Worm (Caenorhabditis elegans) whole organism, L4 larva: ENCODE data around the gene C49C8.3.

Source experiments
- F37D6.2 ChIP-seq: sonication (generic microtip); optimal IDR thresholded peaks from 2 replicates; lab custom pipeline; 2016; ENCODE audit warnings: mild to moderate bottlenecking, missing genetic modification characterization, missing compliant biosample characterization
- F44E2.7 ChIP-seq: fragments of 200-800 bp; sonication (Bioruptor generic); IDR thresholded peaks from 2 replicates; pipeline ENCODE4 v2.1.2; 2022; ENCODE audit warnings: missing genetic modification characterization, missing compliant biosample characterization
- F49E8.2 ChIP-seq: sonication (generic microtip); optimal IDR thresholded peaks from 2 replicates; lab custom pipeline; 2016; ENCODE audit warnings: missing compliant biosample characterization, mild to moderate bottlenecking, missing genetic modification characterization, borderline replicate concordance
- R02D3.7 ChIP-seq: fragments of 150-350 bp; sonication (generic microtip); optimal IDR thresholded peaks from 3 replicates; lab custom pipeline; 2014; ENCODE audit warnings: missing biosample characterization, missing genetic modification characterization
- Y5F2A.4 ChIP-seq: fragments of 200-800 bp; sonication (Bioruptor generic); optimal IDR thresholded peaks from 2 replicates; lab custom pipeline; 2018; ENCODE audit warnings: mild to moderate bottlenecking, missing genetic modification characterization, missing compliant biosample characterization
- Y75B8A.6 ChIP-seq: fragments of 200-800 bp; sonication (Bioruptor generic); IDR thresholded peaks from 2 replicates; pipeline ENCODE4 v1.3.6; 2022; ENCODE audit warnings: missing genetic modification reagents, missing genetic modification characterization, missing compliant biosample characterization
- aha-1 ChIP-seq: fragments of 150-350 bp; peaks from one replicate; lab custom pipeline; 2014; ENCODE audit warnings: missing biosample characterization, missing genetic modification characterization
- aly-2 ChIP-seq: sonication (generic microtip); optimal IDR thresholded peaks from 2 replicates; lab custom pipeline; 2018; ENCODE audit warnings: missing biosample characterization, missing genetic modification characterization
- arid-1 ChIP-seq: fragments of 200-800 bp; sonication (Bioruptor generic); conservative IDR thresholded peaks from 2 replicates; pipeline ENCODE4 v1.3.6; 2022; ENCODE audit warnings: missing genetic modification reagents, missing genetic modification characterization, missing compliant biosample characterization
- ces-1 ChIP-seq: fragments of 150-350 bp; sonication (generic microtip); optimal IDR thresholded peaks from 4 replicates; lab custom pipeline; 2014; ENCODE audit warnings: missing biosample characterization, missing genetic modification reagents, missing genetic modification characterization
- ctbp-1 ChIP-seq: fragments of 200-800 bp; sonication (Bioruptor generic); IDR thresholded peaks from 2 replicates; pipeline ENCODE4 v1.3.6; 2022; ENCODE audit warnings: missing genetic modification reagents, missing genetic modification characterization, missing compliant biosample characterization
- daf-16 ChIP-seq, 3 experiments: sonication (generic microtip); optimal IDR thresholded peaks; 2 replicates each; lab custom pipeline; 2016 to 2017; ENCODE audit warnings: missing genetic modification characterization in 3 of 3, missing genetic modification reagents in 3 of 3, mild to moderate bottlenecking in 2 of 3, missing compliant biosample characterization in 2 of 3, missing biosample characterization in 1 of 3, moderate library complexity in 1 of 3
- daf-8 ChIP-seq: fragments of 200-800 bp; sonication (Bioruptor generic); IDR thresholded peaks from 2 replicates; pipeline ENCODE4 v1.3.6; 2022; ENCODE audit warnings: missing genetic modification characterization, missing compliant biosample characterization
- dpl-1 ChIP-seq: fragments of 150-350 bp; optimal IDR thresholded peaks from 2 replicates; lab custom pipeline; 2014; ENCODE audit warnings: missing biosample characterization, missing genetic modification reagents, missing genetic modification characterization
- fos-1 ChIP-seq: fragments of 150-350 bp; optimal IDR thresholded peaks from 2 replicates; lab custom pipeline; 2014; ENCODE audit warnings: missing biosample characterization, missing genetic modification characterization
- hlh-11 ChIP-seq: fragments of 200-800 bp; sonication (Bioruptor generic); optimal IDR thresholded peaks from 2 replicates; lab custom pipeline; 2018; ENCODE audit warnings: mild to moderate bottlenecking, missing genetic modification characterization, missing compliant biosample characterization
- hlh-30 ChIP-seq: sonication (generic microtip); optimal IDR thresholded peaks from 2 replicates; lab custom pipeline; 2017; ENCODE audit warnings: antibody characterized with exemption, mild to moderate bottlenecking, missing genetic modification characterization, missing compliant biosample characterization; ENCODE audit not compliant: insufficient read depth
- lin-1 ChIP-seq: fragments of 200-800 bp; sonication (Bioruptor generic); IDR thresholded peaks from 2 replicates; pipeline ENCODE4 v1.3.6; 2022; ENCODE audit warnings: missing genetic modification reagents, missing genetic modification characterization, missing compliant biosample characterization
- lin-15B ChIP-seq: fragments of 150-350 bp; sonication (generic microtip); optimal IDR thresholded peaks from 3 replicates; lab custom pipeline; 2014; ENCODE audit warnings: missing biosample characterization, missing genetic modification characterization
- lin-39 ChIP-seq: fragments of 150-350 bp; optimal IDR thresholded peaks from 2 replicates; lab custom pipeline; 2014; ENCODE audit warnings: missing biosample characterization, missing genetic modification reagents, missing genetic modification characterization
- lsy-2 ChIP-seq, 2 experiments: fragments of 150-350 bp in 1 of 2; sonication (generic microtip) in 1 of 2; optimal IDR thresholded peaks; 2 replicates each; lab custom pipeline; 2014 to 2017; ENCODE audit warnings: missing biosample characterization in 2 of 2, missing genetic modification characterization in 2 of 2
- madf-5 ChIP-seq, 2 experiments: fragments of 200-800 bp; sonication (Bioruptor generic); IDR thresholded peaks; 2 replicates each; pipeline ENCODE4 v1.3.6; 2022; ENCODE audit warnings: missing compliant biosample characterization in 2 of 2, missing genetic modification characterization in 2 of 2
- mdl-1 ChIP-seq, 2 experiments: fragments of 150-350 bp in 1 of 2; sonication (generic microtip) in 1 of 2; optimal IDR thresholded peaks; 2 replicates each; lab custom pipeline; 2014 to 2017; ENCODE audit warnings: missing biosample characterization in 2 of 2, missing genetic modification characterization in 2 of 2
- mdt-29 ChIP-seq: fragments of 200-800 bp; sonication (Bioruptor generic); IDR thresholded peaks from 2 replicates; pipeline ENCODE4 v1.3.6; 2022; ENCODE audit warnings: missing genetic modification reagents, missing genetic modification characterization, missing compliant biosample characterization
- mxl-3 ChIP-seq: fragments of 200-800 bp; sonication (Bioruptor generic); optimal IDR thresholded peaks from 2 replicates; lab custom pipeline; 2018; ENCODE audit warnings: mild to moderate bottlenecking, missing genetic modification characterization, missing compliant biosample characterization
- nhr-102 ChIP-seq: sonication (generic microtip); optimal IDR thresholded peaks from 2 replicates; lab custom pipeline; 2016; ENCODE audit warnings: mild to moderate bottlenecking, missing genetic modification characterization, moderate library complexity, missing compliant biosample characterization
- nhr-11 ChIP-seq: fragments of 150-350 bp; optimal IDR thresholded peaks from 2 replicates; lab custom pipeline; 2014; ENCODE audit warnings: missing biosample characterization, missing genetic modification characterization
- nhr-42 ChIP-seq: fragments of 200-800 bp; sonication (Bioruptor generic); IDR thresholded peaks from 2 replicates; pipeline ENCODE4 v1.3.6; 2022; ENCODE audit warnings: missing genetic modification characterization, missing compliant biosample characterization
- nhr-6 ChIP-seq: fragments of 150-350 bp; optimal IDR thresholded peaks from 2 replicates; lab custom pipeline; 2014; ENCODE audit warnings: missing biosample characterization, missing genetic modification characterization
- sdz-12 ChIP-seq: fragments of 200-800 bp; sonication (Bioruptor generic); optimal IDR thresholded peaks from 2 replicates; lab custom pipeline; 2018; ENCODE audit warnings: mild to moderate bottlenecking, missing genetic modification characterization, missing compliant biosample characterization
- set-16 ChIP-seq: fragments of 200-800 bp; sonication (Bioruptor generic); IDR thresholded peaks from 2 replicates; pipeline ENCODE4 v1.3.6; 2022; ENCODE audit warnings: missing genetic modification reagents, missing genetic modification characterization, missing compliant biosample characterization
- snpc-4 ChIP-seq: fragments of 150-350 bp; optimal IDR thresholded peaks from 2 replicates; lab custom pipeline; 2014; ENCODE audit warnings: missing biosample characterization, missing genetic modification characterization
- spr-1 ChIP-seq: sonication (generic microtip); optimal IDR thresholded peaks from 2 replicates; lab custom pipeline; 2016; ENCODE audit warnings: mild to moderate bottlenecking, missing genetic modification characterization, missing compliant biosample characterization
- spr-3 ChIP-seq: fragments of 200-800 bp; sonication (Bioruptor generic); optimal IDR thresholded peaks from 2 replicates; lab custom pipeline; 2018; ENCODE audit warnings: mild to moderate bottlenecking, missing genetic modification characterization, missing compliant biosample characterization
- tag-97 ChIP-seq: fragments of 200-800 bp; sonication (Bioruptor generic); IDR thresholded peaks from 2 replicates; pipeline ENCODE4 v1.3.6; 2022; ENCODE audit warnings: missing genetic modification characterization, missing compliant biosample characterization
- unc-62 ChIP-seq, 3 experiments: fragments of 150-350 bp in 1 of 3; sonication (generic microtip); optimal IDR thresholded peaks in 2 of 3; peaks in 1 of 3; 1 replicate in 1 of 3; 2 replicates in 2 of 3; lab custom pipeline; 2014 to 2017; ENCODE audit warnings: missing biosample characterization in 3 of 3, missing genetic modification characterization in 3 of 3, missing genetic modification reagents in 3 of 3, missing genotype in 1 of 3
- zfp-2 ChIP-seq: sonication (generic microtip); optimal IDR thresholded peaks from 2 replicates; lab custom pipeline; 2016; ENCODE audit warnings: mild to moderate bottlenecking, missing genetic modification characterization, missing compliant biosample characterization
- zfp-3 ChIP-seq: fragments of 200-800 bp; sonication (Bioruptor generic); conservative IDR thresholded peaks from 2 replicates; pipeline ENCODE4 v1.3.6; 2022; ENCODE audit warnings: missing genetic modification reagents, missing genetic modification characterization, missing compliant biosample characterization
- zip-11 ChIP-seq: fragments of 200-800 bp; sonication (Bioruptor generic); IDR thresholded peaks from 2 replicates; pipeline ENCODE4 v1.3.6; 2022; ENCODE audit warnings: missing genetic modification characterization, missing compliant biosample characterization
- ztf-11 ChIP-seq: fragments of 150-350 bp; optimal IDR thresholded peaks from 2 replicates; lab custom pipeline; 2014; ENCODE audit warnings: missing biosample characterization, missing genetic modification characterization

The C49C8.3 gene

ce11 chrIV:8629609-8630052 lies 14.9 kb upstream of the C49C8.3 start (continued):
- TF ChIP-seq aha-1 (peak; percentile 95), lin-39 (tag; lab: Kevin White, UChicago) (no peak)

ce11 chrIV:8630243-8630642 lies 14.3 kb upstream of the C49C8.3 start:
- TF ChIP-seq unc-62 (GFP tag; optimal IDR thresholded peaks at IDR 0.05 in 1 of 2; lab: Kevin White, UChicago) = no peak
- TF ChIP-seq unc-62 (tag; optimal IDR thresholded peaks at IDR 0.05; lab: Kevin White, UChicago) = no peak
- TF ChIP-seq sdz-12 (GFP tag; lab: Kevin White, UChicago) = no peak
- peak; percentile 29 for TF ChIP-seq hlh-30 (tag; lab: Kevin White, UChicago)

ce11 chrIV:8631033-8631432 lies 13.5 kb upstream of the C49C8.3 start, which contains the start of gene dgk-4:
Gene dgk-4, plus strand, starts transcription at chrIV:8631333.
- TF ChIP-seq mdl-1 (tag; optimal IDR thresholded peaks at IDR 0.05; lab: Kevin White, UChicago) (no peak), zfp-2 (tag; lab: Kevin White, UChicago) (no peak), lsy-2 (tag; optimal IDR thresholded peaks at IDR 0.05; lab: Kevin White, UChicago) (no peak), nhr-42 (no peak), daf-8 (GFP tag; lab: Robert Waterston, UW) (no peak), mdt-29 (GFP tag; lab: Robert Waterston, UW) (no peak), nhr-102 (no peak), R02D3.7 (tag; lab: Kevin White, UChicago) (no peak), zfp-3 (GFP tag; lab: Robert Waterston, UW) (no peak), snpc-4 (tag; lab: Kevin White, UChicago) (no peak)

ce11 chrIV:8638761-8639160 lies 5.8 kb upstream of the C49C8.3 start, which contains the start of gene F42A9.9:
Gene F42A9.9, minus strand, starts transcription at chrIV:8638861.
- TF ChIP-seq ztf-11 (no peak), zfp-2 (tag; lab: Kevin White, UChicago) (no peak), lin-15B (no peak), Y75B8A.6 (no peak), madf-5 (GFP tag; IDR thresholded peaks at IDR 0.05; lab: Robert Waterston, UW) (no peak), Y5F2A.4 (no peak), arid-1 (GFP tag; lab: Robert Waterston, UW) (no peak), mxl-3 (no peak), snpc-4 (tag; lab: Kevin White, UChicago) (no peak), ces-1 (no peak), dpl-1 (no peak), tag-97 (GFP tag; lab: Robert Waterston, UW) (no peak), zip-11 (GFP tag; lab: Robert Waterston, UW) (no peak), nhr-11 (tag; lab: Kevin White, UChicago) (no peak), F44E2.7 (GFP tag; lab: Robert Waterston, UW) (no peak)

- no peak for TF ChIP-seq ces-1
- no peak for TF ChIP-seq F49E8.2 (tag; lab: Kevin White, UChicago)
- TF ChIP-seq F37D6.2 (tag; lab: Kevin White, UChicago) = no peak
- no peak for TF ChIP-seq aly-2 (tag; lab: Kevin White, UChicago)
- TF ChIP-seq lin-1 (GFP tag; lab: Robert Waterston, UW) = no peak
- no peak for TF ChIP-seq hlh-11 (tag; lab: Kevin White, UChicago)
- TF ChIP-seq fos-1 (tag; lab: Kevin White, UChicago) = no peak
- TF ChIP-seq nhr-6 (tag; lab: Kevin White, UChicago) = no peak
- TF ChIP-seq spr-1 (tag; lab: Kevin White, UChicago) = no peak
- TF ChIP-seq snpc-4 (tag; lab: Kevin White, UChicago) = no peak
- TF ChIP-seq spr-3 (GFP tag; lab: Kevin White, UChicago) = no peak
- no peak for TF ChIP-seq ctbp-1 (GFP tag; lab: Robert Waterston, UW)
- TF ChIP-seq set-16 (GFP tag; lab: Robert Waterston, UW) = no peak
- no peak for TF ChIP-seq daf-16 (GFP tag; optimal IDR thresholded peaks at IDR 0.05; lab: Kevin White, UChicago)
- TF ChIP-seq daf-16 (tag; optimal IDR thresholded peaks at IDR 0.05; lab: Kevin White, UChicago) = no peak
Observed at ce11 chrIV:8648502-8648901, 4.0 kb downstream of the C49C8.3 start, which contains the start of gene cyp-33E1. Gene cyp-33E1, minus strand, starts transcription at chrIV:8648602.
